Fruit fly (Drosophila melanogaster) whole organism, prepupa: Measurements from ENCODE around the gene drongo.

Experiments used
- Blimp-1 ChIP-seq: fragments of 200-800 bp; sonication (Bioruptor generic); optimal IDR thresholded peaks from 3 replicates; lab custom pipeline; 2017; ENCODE audit warnings: missing biosample characterization, missing genetic modification characterization, mild to moderate bottlenecking, moderate library complexity, missing genetic modification reagents
- CG10669 ChIP-seq: fragments of 200-800 bp; sonication (Bioruptor generic); optimal IDR thresholded peaks from 3 replicates; lab custom pipeline; 2018; ENCODE audit warnings: missing biosample characterization, mild to moderate bottlenecking, missing genetic modification characterization, moderate library complexity
- CG11294 ChIP-seq: fragments of 200-800 bp; sonication (Bioruptor generic); IDR thresholded peaks from 2 replicates; pipeline ENCODE4 v1.3.6; 2022; ENCODE audit warnings: missing biosample characterization, missing genetic modification characterization
- CG15336 ChIP-seq: fragments of 200-800 bp; sonication (Bioruptor generic); IDR thresholded peaks from 2 replicates; pipeline ENCODE4 v1.3.6; 2022; ENCODE audit warnings: missing biosample characterization, missing genetic modification characterization
- CG1621 ChIP-seq: fragments of 200-800 bp; sonication (Bioruptor generic); optimal IDR thresholded peaks from 3 replicates; lab custom pipeline; 2018; ENCODE audit warnings: missing biosample characterization, mild to moderate bottlenecking, missing genetic modification characterization
- CG16779 ChIP-seq: fragments of 200-800 bp; sonication (Bioruptor generic); optimal IDR thresholded peaks from 3 replicates; lab custom pipeline; 2017; ENCODE audit warnings: missing biosample characterization, mild to moderate bottlenecking, missing genetic modification characterization
- CG3032 ChIP-seq: fragments of 200-800 bp; optimal IDR thresholded peaks from 2 replicates; lab custom pipeline; 2019; ENCODE audit warnings: missing biosample characterization, mild to moderate bottlenecking, missing genetic modification characterization, moderate library complexity
- CG32006 ChIP-seq: fragments of 200-800 bp; sonication (Bioruptor generic); optimal IDR thresholded peaks from 3 replicates; lab custom pipeline; 2017; ENCODE audit warnings: missing biosample characterization, mild to moderate bottlenecking, missing genetic modification characterization
- CG34406 ChIP-seq: fragments of 200-800 bp; sonication (Bioruptor generic); optimal IDR thresholded peaks from 3 replicates; lab custom pipeline; 2016; ENCODE audit warnings: missing biosample characterization, missing genetic modification characterization
- CG3919 ChIP-seq: fragments of 200-800 bp; sonication (Bioruptor generic); optimal IDR thresholded peaks from 3 replicates; lab custom pipeline; 2016; ENCODE audit warnings: missing biosample characterization, missing genetic modification characterization
- CG6163 ChIP-seq: fragments of 200-800 bp; sonication (Bioruptor generic); IDR thresholded peaks from 3 replicates; pipeline ENCODE4 v1.3.6; 2022; ENCODE audit warnings: missing biosample characterization, missing genetic modification characterization
- CG6276 ChIP-seq: fragments of 200-800 bp; sonication (Bioruptor generic); optimal IDR thresholded peaks from 2 replicates; lab custom pipeline; 2017; ENCODE audit warnings: missing biosample characterization, mild to moderate bottlenecking, missing genetic modification characterization
- CG6792 ChIP-seq: fragments of 200-800 bp; sonication (Bioruptor generic); optimal IDR thresholded peaks from 3 replicates; lab custom pipeline; 2016; ENCODE audit warnings: missing biosample characterization, missing genetic modification characterization
- CG6808 ChIP-seq: fragments of 200-800 bp; sonication (Bioruptor generic); optimal IDR thresholded peaks from 3 replicates; lab custom pipeline; 2017; ENCODE audit warnings: missing biosample characterization, missing genetic modification characterization, mild to moderate bottlenecking, moderate library complexity, missing genetic modification reagents
- CG6854 ChIP-seq: fragments of 200-800 bp; sonication (Bioruptor generic); optimal IDR thresholded peaks from 2 replicates; lab custom pipeline; 2017; ENCODE audit warnings: missing biosample characterization, mild to moderate bottlenecking, missing genetic modification characterization
- CG8632 ChIP-seq: fragments of 200-800 bp; sonication (Bioruptor generic); optimal IDR thresholded peaks from 3 replicates; lab custom pipeline; 2016; ENCODE audit warnings: missing biosample characterization, missing genetic modification characterization
- CG9139 ChIP-seq: fragments of 200-800 bp; sonication (Bioruptor generic); optimal IDR thresholded peaks from 3 replicates; lab custom pipeline; 2017; ENCODE audit warnings: missing biosample characterization, mild to moderate bottlenecking, missing genetic modification characterization
- Eip78C ChIP-seq: fragments of 200-800 bp; sonication (Bioruptor generic); peaks from one replicate; lab custom pipeline; 2016; ENCODE audit warnings: missing biosample characterization, missing genetic modification characterization
- Ets96B ChIP-seq: fragments of 200-800 bp; optimal IDR thresholded peaks from 2 replicates; lab custom pipeline; 2019; ENCODE audit warnings: missing biosample characterization, mild to moderate bottlenecking, missing genetic modification characterization, moderate library complexity
- Gug ChIP-seq: fragments of 200-800 bp; sonication (Bioruptor generic); IDR thresholded peaks from 2 replicates; pipeline ENCODE4 v1.3.6; 2022; ENCODE audit warnings: missing biosample characterization, missing genetic modification characterization
- Hr38 ChIP-seq: sonication (Bioruptor generic); optimal IDR thresholded peaks from 2 replicates; lab custom pipeline; 2016; ENCODE audit warnings: missing biosample characterization, missing genetic modification characterization
- Hr39 ChIP-seq: fragments of 200-800 bp; sonication (Bioruptor generic); optimal IDR thresholded peaks from 2 replicates; lab custom pipeline; 2016; ENCODE audit warnings: missing biosample characterization, missing genetic modification characterization
- Hr4 ChIP-seq: fragments of 200-800 bp; sonication (Bioruptor generic); optimal IDR thresholded peaks from 3 replicates; lab custom pipeline; 2016; ENCODE audit warnings: missing biosample characterization, missing genetic modification characterization
- Met ChIP-seq: fragments of 200-800 bp; sonication (Bioruptor generic); optimal IDR thresholded peaks from 3 replicates; lab custom pipeline; 2016; ENCODE audit warnings: missing biosample characterization, missing genetic modification characterization
- Smox ChIP-seq: fragments of 200-800 bp; sonication (Bioruptor generic); optimal IDR thresholded peaks from 3 replicates; lab custom pipeline; 2016; ENCODE audit warnings: missing biosample characterization, missing genetic modification characterization
- Sox14 ChIP-seq: fragments of 200-800 bp; sonication (Bioruptor generic); optimal IDR thresholded peaks from 3 replicates; lab custom pipeline; 2016; ENCODE audit warnings: missing biosample characterization, missing genetic modification characterization
- Sox15 ChIP-seq: fragments of 200-800 bp; sonication (Bioruptor generic); optimal IDR thresholded peaks from 3 replicates; lab custom pipeline; 2016; ENCODE audit warnings: missing biosample characterization, missing genetic modification characterization
- achi ChIP-seq: fragments of 200-800 bp; sonication (Bioruptor generic); optimal IDR thresholded peaks from 3 replicates; lab custom pipeline; 2016; ENCODE audit warnings: missing biosample characterization, missing genetic modification characterization
- acj6 ChIP-seq: fragments of 200-800 bp; sonication (Bioruptor generic); optimal IDR thresholded peaks from 3 replicates; lab custom pipeline; 2016; ENCODE audit warnings: missing biosample characterization, missing genetic modification characterization
- dsx ChIP-seq: fragments of 200-800 bp; optimal IDR thresholded peaks from 3 replicates; lab custom pipeline; 2019; ENCODE audit warnings: missing biosample characterization, mild to moderate bottlenecking, missing genetic modification characterization, moderate library complexity; ENCODE audit not compliant: poor library complexity, severe bottlenecking
- eg ChIP-seq: fragments of 200-800 bp; sonication (Bioruptor generic); IDR thresholded peaks from 3 replicates; pipeline ENCODE4 v1.3.6; 2022; ENCODE audit warnings: missing biosample characterization, missing genetic modification characterization
- esn ChIP-seq: fragments of 200-800 bp; sonication (Bioruptor generic); optimal IDR thresholded peaks from 2 replicates; lab custom pipeline; 2016; ENCODE audit warnings: missing biosample characterization, mild to moderate bottlenecking, missing genetic modification characterization, moderate library complexity
- fd59A ChIP-seq: fragments of 200-800 bp; sonication (Bioruptor generic); optimal IDR thresholded peaks from 2 replicates; lab custom pipeline; 2017; ENCODE audit warnings: missing biosample characterization, mild to moderate bottlenecking, missing genetic modification characterization, missing genetic modification reagents
- fd85E ChIP-seq: fragments of 200-800 bp; sonication (Bioruptor generic); optimal IDR thresholded peaks from 3 replicates; lab custom pipeline; 2016; ENCODE audit warnings: missing biosample characterization, missing genetic modification characterization
- lz ChIP-seq: fragments of 200-800 bp; sonication (Bioruptor generic); optimal IDR thresholded peaks from 3 replicates; lab custom pipeline; 2016; ENCODE audit warnings: missing biosample characterization, missing genetic modification characterization
- net ChIP-seq: fragments of 200-800 bp; sonication (Bioruptor generic); optimal IDR thresholded peaks from 3 replicates; lab custom pipeline; 2016; ENCODE audit warnings: missing biosample characterization, missing genetic modification characterization
- salr ChIP-seq, 2 experiments: fragments of 200-800 bp; sonication (Bioruptor generic); optimal IDR thresholded peaks; 3 replicates each; lab custom pipeline; 2016 to 2018; ENCODE audit warnings: missing biosample characterization in 2 of 2, missing genetic modification characterization in 2 of 2, mild to moderate bottlenecking in 1 of 2
- spab ChIP-seq: fragments of 200-800 bp; sonication (Bioruptor generic); optimal IDR thresholded peaks from 2 replicates; lab custom pipeline; 2017; ENCODE audit warnings: missing biosample characterization, mild to moderate bottlenecking, missing genetic modification characterization, missing genetic modification reagents
- ss ChIP-seq, 2 experiments: fragments of 200-800 bp; sonication (Bioruptor generic); optimal IDR thresholded peaks; 2 replicates in 1 of 2; 3 replicates in 1 of 2; lab custom pipeline; 2017 to 2018; ENCODE audit warnings: mild to moderate bottlenecking in 2 of 2, missing biosample characterization in 2 of 2, missing genetic modification characterization in 2 of 2, moderate library complexity in 1 of 2
- svp ChIP-seq: fragments of 200-800 bp; sonication (Bioruptor generic); peaks from one replicate; lab custom pipeline; 2016; ENCODE audit warnings: missing biosample characterization, missing genetic modification characterization

Gene drongo

DNA sequence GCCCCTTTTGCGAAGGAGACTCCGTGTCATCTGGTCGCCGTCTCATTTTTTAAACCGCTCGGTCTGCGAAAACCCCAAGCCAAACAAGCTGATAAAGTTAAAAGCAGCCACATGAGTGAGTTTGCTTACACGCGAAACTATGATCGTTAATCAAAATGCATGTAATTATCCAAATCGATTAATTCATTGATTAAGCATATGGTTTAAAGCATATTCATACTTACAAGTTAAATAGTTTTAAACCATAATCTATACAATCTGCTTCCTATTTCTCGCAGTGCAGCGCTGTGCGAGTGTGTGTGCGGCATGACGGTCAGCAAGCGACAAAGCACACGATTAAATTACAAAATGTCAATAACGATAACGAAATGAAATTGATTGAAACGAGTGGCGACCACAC lies 44.6 kb upstream of the drongo start (continued):
- no peak for TF ChIP-seq Sox14 (GFP tag; lab: Kevin White, UChicago)
- TF ChIP-seq Gug (GFP tag; lab: Robert Waterston, UW) = no peak
- TF ChIP-seq ss (GFP tag; optimal IDR thresholded peaks at IDR 0.05; lab: Kevin White, UChicago) = no peak
- no peak for TF ChIP-seq CG34406 (GFP tag; lab: Kevin White, UChicago)
- TF ChIP-seq CG9139 (GFP tag; lab: Kevin White, UChicago) = no peak
- no peak for TF ChIP-seq dsx
- no peak for TF ChIP-seq Sox15 (GFP tag; lab: Kevin White, UChicago)
- TF ChIP-seq CG15336 (GFP tag; lab: Robert Waterston, UW) = no peak
- no peak for TF ChIP-seq Hr38
- no peak for TF ChIP-seq Smox
- TF ChIP-seq CG6276 = no peak
- peak; percentile 34 for TF ChIP-seq Met (GFP tag; lab: Kevin White, UChicago)
- TF ChIP-seq fd85E (GFP tag; lab: Kevin White, UChicago) = no peak
- TF ChIP-seq CG1621 (tag; lab: Kevin White, UChicago) = no peak
- no peak for TF ChIP-seq CG3032
- no peak for TF ChIP-seq CG6854 (GFP tag; lab: Kevin White, UChicago)
- no peak for TF ChIP-seq CG6792
- TF ChIP-seq fd59A = no peak

DNA sequence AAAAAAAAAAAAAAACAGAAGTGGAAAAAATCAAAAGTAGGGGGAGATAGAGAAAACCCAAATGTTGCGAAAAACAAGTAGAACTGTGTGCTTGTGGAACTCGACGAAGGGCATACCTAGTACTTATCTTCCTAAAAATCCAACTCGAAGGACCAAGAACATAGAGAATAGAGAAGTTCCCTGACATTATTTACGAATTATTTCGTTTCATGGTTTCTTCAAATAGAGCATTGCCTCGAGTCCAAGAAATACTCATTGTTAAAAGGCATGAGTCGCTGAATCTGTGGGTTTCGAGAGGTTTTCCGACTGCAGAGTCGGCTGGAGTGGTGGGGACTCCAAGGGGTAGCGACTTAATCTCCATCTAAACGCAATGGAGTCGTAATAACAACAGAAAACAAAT lies 42.3 kb upstream of the drongo start:
- no peak for TF ChIP-seq esn (GFP tag; lab: Kevin White, UChicago)
- no peak for TF ChIP-seq CG16779
- TF ChIP-seq Ets96B (tag; lab: Kevin White, UChicago) = no peak
- TF ChIP-seq CG11294 (GFP tag; lab: Robert Waterston, UW) = no peak
- TF ChIP-seq svp (GFP tag; lab: Kevin White, UChicago) = peak; percentile 38
- no peak for TF ChIP-seq net (GFP tag; lab: Kevin White, UChicago)
- no peak for TF ChIP-seq CG3919 (GFP tag; lab: Kevin White, UChicago)
- TF ChIP-seq, all 60 proteins: peak for 1

DNA sequence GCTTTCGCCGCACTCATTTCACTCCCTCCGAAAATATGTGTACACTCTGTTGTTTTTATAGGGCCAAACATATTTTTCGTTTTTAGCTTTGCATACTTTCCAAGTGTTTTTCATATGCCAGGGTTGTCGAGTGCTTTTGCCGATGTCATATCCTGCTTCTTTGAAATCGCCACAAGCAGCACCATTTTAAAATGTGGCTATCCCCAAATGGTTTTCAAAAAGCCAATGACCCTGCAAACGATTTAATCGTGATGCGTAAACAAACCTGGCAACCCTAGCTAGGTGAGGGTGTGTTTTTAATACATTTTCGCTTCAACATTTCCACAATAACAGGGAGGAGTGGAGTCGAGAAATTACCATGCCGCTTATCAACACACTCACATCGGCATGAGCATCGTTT lies 41.6 kb upstream of the drongo start:
- peak; percentile 8 for TF ChIP-seq Hr39 (GFP tag; lab: Kevin White, UChicago)
- peak; percentile 57 for TF ChIP-seq svp (GFP tag; lab: Kevin White, UChicago)
- no peak for TF ChIP-seq ss (GFP tag; optimal IDR thresholded peaks at IDR 0.05; lab: Kevin White, UChicago)
- peak; percentile 32 for TF ChIP-seq Eip78C
- no peak for TF ChIP-seq lz

DNA sequence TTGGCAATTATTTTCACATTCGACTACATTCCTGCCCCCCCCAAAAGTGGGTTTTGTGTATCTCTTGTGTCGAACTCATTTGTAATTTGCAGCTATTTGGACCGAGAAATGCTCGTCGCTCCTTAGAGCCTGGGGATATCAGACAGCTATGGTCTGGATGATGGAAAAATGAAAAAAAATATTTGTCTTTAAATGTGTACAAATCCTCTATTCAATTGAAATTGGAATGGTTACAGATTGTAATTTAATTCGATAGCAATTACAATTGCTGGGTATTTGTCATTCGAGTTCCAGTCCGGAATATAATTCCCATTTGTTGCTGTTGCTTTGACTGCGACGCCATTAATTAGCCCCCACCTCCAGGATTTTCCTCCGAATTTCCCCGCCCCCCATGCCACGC lies 38.9 kb upstream of the drongo start:
- 0 out of 3 replicates have a peak, but pooled peaks have one; percentile 21 for TF ChIP-seq eg
- TF ChIP-seq Blimp-1 (GFP tag; lab: Kevin White, UChicago) = no peak

DNA sequence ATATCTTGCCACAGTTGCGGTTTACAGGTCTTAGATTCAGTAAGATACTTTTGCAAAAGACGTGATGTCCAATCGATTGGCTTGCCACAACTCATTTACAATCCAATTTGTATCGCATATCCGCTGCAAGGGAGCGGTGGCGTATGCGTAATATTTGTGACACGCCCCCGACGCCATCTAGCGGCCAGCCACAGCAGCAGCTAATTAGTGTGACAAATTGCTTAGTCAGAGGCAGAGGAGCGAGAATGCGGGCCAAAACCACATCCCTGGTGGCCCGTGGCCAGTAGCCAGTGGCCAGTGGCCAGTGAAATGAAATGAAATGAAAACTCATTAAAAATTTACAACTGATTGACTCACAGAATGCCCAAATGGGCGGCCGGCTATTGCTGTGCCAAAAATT lies 36.9 kb upstream of the drongo start:
- TF ChIP-seq CG6792 = no peak
- no peak for TF ChIP-seq CG3919 (GFP tag; lab: Kevin White, UChicago)
- TF ChIP-seq CG6808 (GFP tag; lab: Kevin White, UChicago) = no peak
- no peak for TF ChIP-seq Met (GFP tag; lab: Kevin White, UChicago)
- TF ChIP-seq Hr4 (GFP tag; lab: Kevin White, UChicago) = no peak

DNA sequence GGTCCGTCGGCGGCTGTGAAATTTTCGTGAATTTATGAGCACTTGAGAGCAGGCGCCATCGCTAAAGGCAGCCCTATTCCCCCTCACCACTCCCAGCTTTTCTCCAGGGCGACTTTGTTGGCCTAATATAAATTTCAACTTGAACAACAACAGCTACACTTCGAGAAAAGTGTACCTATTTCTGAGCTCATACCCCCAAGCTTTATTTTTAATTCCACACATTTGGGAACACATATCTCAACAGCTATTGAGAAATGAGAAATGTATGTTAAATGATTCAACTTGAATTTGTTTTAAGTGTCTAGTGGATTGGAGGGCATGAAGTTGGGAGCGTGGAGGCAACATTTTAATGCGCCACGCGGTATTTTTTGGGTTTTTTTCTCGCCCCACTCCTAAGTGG lies 35.9 kb upstream of the drongo start:
- TF ChIP-seq achi (no peak), CG9139 (GFP tag; lab: Kevin White, UChicago) (no peak), CG6792 (no peak), CG8632 (GFP tag; lab: Kevin White, UChicago) (no peak), acj6 (GFP tag; lab: Kevin White, UChicago) (no peak), Ets96B (tag; lab: Kevin White, UChicago) (no peak), CG32006 (GFP tag; lab: Kevin White, UChicago) (no peak), fd85E (GFP tag; lab: Kevin White, UChicago) (no peak), CG6854 (GFP tag; lab: Kevin White, UChicago) (no peak), CG6163 (GFP tag; lab: Robert Waterston, UW) (no peak), CG1621 (tag; lab: Kevin White, UChicago) (no peak), CG16779 (no peak), spab (GFP tag; lab: Kevin White, UChicago) (no peak), salr (GFP tag; optimal IDR thresholded peaks at IDR 0.05; lab: Kevin White, UChicago) (no peak), CG10669 (GFP tag; lab: Kevin White, UChicago) (no peak), CG3919 (GFP tag; lab: Kevin White, UChicago) (no peak), Smox (no peak)
